Worm (Caenorhabditis elegans) whole organism, late embryonic: ENCODE data around the gene hsp-60.

Source experiments
- ceh-9 ChIP-seq: sonication (generic microtip); optimal IDR thresholded peaks from 2 replicates; lab custom pipeline; 2016; ENCODE audit warnings: mild to moderate bottlenecking, missing genetic modification characterization, inconsistent platforms, missing compliant biosample characterization
- elt-2 ChIP-seq: sonication (generic microtip); optimal IDR thresholded peaks from 2 replicates; lab custom pipeline; 2016; ENCODE audit warnings: missing genetic modification reagents, missing genetic modification characterization, missing compliant biosample characterization
- mec-3 ChIP-seq: sonication (generic microtip); optimal IDR thresholded peaks from 2 replicates; lab custom pipeline; 2016; ENCODE audit warnings: borderline replicate concordance, missing genetic modification characterization, missing compliant biosample characterization
- nhr-11 ChIP-seq: fragments of 150-350 bp; optimal IDR thresholded peaks from 2 replicates; lab custom pipeline; 2014; ENCODE audit warnings: missing biosample characterization, missing genetic modification characterization
- sox-2 ChIP-seq: fragments of 200-800 bp; sonication (Bioruptor generic); IDR thresholded peaks from 2 replicates; pipeline ENCODE4 v1.3.6; 2022; ENCODE audit warnings: missing genetic modification reagents, missing genetic modification characterization, missing compliant biosample characterization
- tbx-2 ChIP-seq: sonication (generic microtip); optimal IDR thresholded peaks from 2 replicates; lab custom pipeline; 2016; ENCODE audit warnings: missing genetic modification characterization, missing compliant biosample characterization
- unc-86 ChIP-seq: sonication (generic microtip); optimal IDR thresholded peaks from 2 replicates; lab custom pipeline; 2016; ENCODE audit warnings: missing genetic modification characterization, missing compliant biosample characterization

DNA sequence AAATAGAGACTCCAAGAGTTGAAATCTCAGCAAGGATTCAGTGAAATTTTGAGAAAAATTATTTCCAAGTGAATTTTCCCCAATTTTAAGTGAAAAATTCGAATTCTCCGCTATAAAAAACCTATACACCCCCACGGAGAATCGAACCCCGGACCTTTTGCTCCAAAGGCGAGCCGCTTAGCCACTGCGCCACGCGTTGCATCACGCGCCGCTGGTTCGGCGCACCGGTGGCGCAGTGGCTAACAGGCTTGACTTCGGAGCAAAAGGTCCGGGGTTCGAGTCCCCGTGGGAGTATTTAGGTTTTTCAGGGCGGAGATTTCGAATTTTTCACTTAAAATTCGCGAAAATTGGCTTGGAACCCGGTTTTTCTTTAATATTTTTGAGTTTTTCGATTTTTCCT is 43.9 kb upstream of the hsp-60 start:
- TF ChIP-seq tbx-2 (tag; lab: Kevin White, UChicago), result no peak
- no peak for TF ChIP-seq unc-86 (tag; lab: Kevin White, UChicago)
- TF ChIP-seq nhr-11 (tag; lab: Kevin White, UChicago), result no peak
- TF ChIP-seq sox-2, result no peak
- TF ChIP-seq mec-3 (tag; lab: Kevin White, UChicago), result no peak
- TF ChIP-seq elt-2 (tag; lab: Kevin White, UChicago), result no peak
- TF ChIP-seq ceh-9, result no peak
